Worm (Caenorhabditis elegans): ENCODE data around the gene F53H4.4.

Gene F53H4.4

ce11 chrX:15860556-15861008 is 5.6 kb upstream of the F53H4.4 start, which contains the start of gene F53H4.6 (continued):
- TF ChIP-seq F16B12.6 (tag; optimal IDR thresholded peaks at IDR 0.05): no peak
- peak; percentile 3 for TF ChIP-seq lir-3 (tag; optimal IDR thresholded peaks at IDR 0.05; ENCODE audit: poor library complexity)
- no peak for TF ChIP-seq sup-37 (GFP tag; optimal IDR thresholded peaks at IDR 0.05)
- TF ChIP-seq snu-23 (GFP tag; optimal IDR thresholded peaks at IDR 0.05): peak; percentile 47
- TF ChIP-seq mab-9 (GFP tag; IDR thresholded peaks at IDR 0.05): peak; percentile 81
- TF ChIP-seq dsc-1 (tag; optimal IDR thresholded peaks at IDR 0.05): peak; percentile 63
- TF ChIP-seq nhr-47 (tag; optimal IDR thresholded peaks at IDR 0.05): peak; percentile 69
- peak; percentile 15 for TF ChIP-seq jun-1 (tag; optimal IDR thresholded peaks at IDR 0.05)
- TF ChIP-seq C04F5.9 (tag; optimal IDR thresholded peaks at IDR 0.05): no peak
- peak; percentile 43 for TF ChIP-seq xbp-1 (tag; optimal IDR thresholded peaks at IDR 0.05)
- no peak for TF ChIP-seq skn-1 (tag; optimal IDR thresholded peaks at IDR 0.05)
- no peak for TF ChIP-seq pqm-1 (tag; optimal IDR thresholded peaks at IDR 0.05)
- no peak for TF ChIP-seq irx-1 (tag; optimal IDR thresholded peaks at IDR 0.05)
- TF ChIP-seq lin-14 (GFP tag; optimal IDR thresholded peaks at IDR 0.05): no peak
- TF ChIP-seq egl-13 (tag; optimal IDR thresholded peaks at IDR 0.05): no peak
- TF ChIP-seq isw-1 (GFP tag; IDR thresholded peaks at IDR 0.05): peak; percentile 72
- TF ChIP-seq ztf-11 (tag; optimal IDR thresholded peaks at IDR 0.05): no peak
- TF ChIP-seq zip-4 (GFP tag; optimal IDR thresholded peaks at IDR 0.05): peak; percentile 28
- peak; percentile 67 for TF ChIP-seq unc-86 (tag; optimal IDR thresholded peaks at IDR 0.05)
- TF ChIP-seq ets-5 (GFP tag; IDR thresholded peaks at IDR 0.05): no peak
- peak; percentile 38 to 41 for TF ChIP-seq lin-35 (GFP tag; optimal IDR thresholded peaks at IDR 0.05)
- TF ChIP-seq unc-62 (GFP tag; optimal IDR thresholded peaks at IDR 0.05): no peak
- TF ChIP-seq tbx-2 (tag; optimal IDR thresholded peaks at IDR 0.05): peak; percentile 41
- TF ChIP-seq dpl-1 (GFP tag; optimal IDR thresholded peaks at IDR 0.05): peak; percentile 22 to 62 (median 23)
- TF ChIP-seq ama-1 (optimal IDR thresholded peaks at IDR 0.05): no peak
- TF ChIP-seq fos-1 (tag; optimal IDR thresholded peaks at IDR 0.05): no peak
- peak; percentile 42 for TF ChIP-seq rnt-1 (tag; optimal IDR thresholded peaks at IDR 0.05)
- no peak for TF ChIP-seq unc-130 (tag; optimal IDR thresholded peaks at IDR 0.05)
- TF ChIP-seq sox-4 (tag; optimal IDR thresholded peaks at IDR 0.05): no peak
- no peak for TF ChIP-seq elt-2 (tag; optimal IDR thresholded peaks at IDR 0.05)
- no peak for TF ChIP-seq lin-13 (GFP tag; optimal IDR thresholded peaks at IDR 0.05)
- TF ChIP-seq snpc-4 (tag; optimal IDR thresholded peaks at IDR 0.05): no peak
- no peak for TF ChIP-seq fkh-10 (GFP tag; optimal IDR thresholded peaks at IDR 0.05)
- TF ChIP-seq nhr-19 (GFP tag; conservative IDR thresholded peaks at IDR 0.05): peak; percentile 74
- TF ChIP-seq nhr-77 (tag; optimal IDR thresholded peaks at IDR 0.05): no peak
- peak; percentile 42 for TF ChIP-seq lin-15B (tag; optimal IDR thresholded peaks at IDR 0.05)
- TF ChIP-seq Y116A8C.19 (tag; optimal IDR thresholded peaks at IDR 0.05; ENCODE audit: borderline replicate concordance): no peak
- peak; percentile 44 for TF ChIP-seq pax-3 (tag; optimal IDR thresholded peaks at IDR 0.05)
- no peak for TF ChIP-seq nhr-237 (tag; optimal IDR thresholded peaks at IDR 0.05)
- TF ChIP-seq nhr-76 (tag; optimal IDR thresholded peaks at IDR 0.05): no peak
- no peak for TF ChIP-seq nhr-12 (tag; optimal IDR thresholded peaks at IDR 0.05)
- TF ChIP-seq swsn-7 (tag; optimal IDR thresholded peaks at IDR 0.05): peak; percentile 42
- TF ChIP-seq nhr-11 (tag; optimal IDR thresholded peaks at IDR 0.05): no peak
- TF ChIP-seq nhr-85 (tag): peak; percentile 34
- peak; percentile 58 for TF ChIP-seq grh-1 (GFP tag; IDR thresholded peaks at IDR 0.05)

- no peak for TF ChIP-seq tlp-1 (tag; optimal IDR thresholded peaks at IDR 0.05)
- TF ChIP-seq C16A3.4 (tag; optimal IDR thresholded peaks at IDR 0.05): no peak
- TF ChIP-seq nhr-11 (tag; optimal IDR thresholded peaks at IDR 0.05): no peak
- no peak for TF ChIP-seq fos-1 (tag; optimal IDR thresholded peaks at IDR 0.05)
- TF ChIP-seq C34B4.2 (tag; optimal IDR thresholded peaks at IDR 0.05): no peak
- TF ChIP-seq blmp-1 (tag; optimal IDR thresholded peaks at IDR 0.05): peak; percentile 12
- no peak for TF ChIP-seq nhr-28 (tag; optimal IDR thresholded peaks at IDR 0.05)
Measured at ce11 chrX:15869589-15869988, 3.4 kb downstream of the F53H4.4 start.
